Fruit fly (Drosophila melanogaster): ENCODE data around the gene CG5783.

Gene CG5783

DNA sequence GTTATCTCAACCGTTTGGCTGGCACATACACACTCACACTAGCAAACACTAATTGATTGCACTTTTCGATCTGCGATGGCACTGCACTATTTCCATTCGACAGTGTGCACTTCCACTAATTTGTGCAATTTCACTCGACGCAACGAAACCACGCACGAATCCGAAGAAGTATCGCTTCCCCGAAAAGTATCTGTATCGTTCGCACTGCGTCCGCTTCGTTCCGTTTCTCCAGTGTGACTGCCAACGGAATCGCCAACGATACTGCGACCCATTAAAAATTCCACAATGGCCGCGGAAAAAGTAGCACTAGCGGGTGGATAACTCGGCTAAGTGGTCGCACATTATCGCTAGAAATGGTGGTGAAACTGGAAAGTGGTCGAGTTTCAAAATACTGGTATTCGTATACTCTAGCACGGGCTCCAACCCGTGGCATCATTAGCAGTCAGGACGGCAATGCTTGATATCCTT is 3.6 kb upstream of the CG5783 start, which contains the start of gene Socs36E (continued):
- TF ChIP-seq ssp (GFP tag; IDR thresholded peaks at IDR 0.05), result peak; percentile 56; the same call in 1 of the 2 replicates
- no peak for TF ChIP-seq ems (GFP tag; optimal IDR thresholded peaks at IDR 0.05)
- peak; percentile 50 for TF ChIP-seq CG3163 (GFP tag; optimal IDR thresholded peaks at IDR 0.05)
- no peak for TF ChIP-seq ase (GFP tag; IDR thresholded peaks at IDR 0.05)
- peak; percentile 49 for TF ChIP-seq Bdp1 (GFP tag; optimal IDR thresholded peaks at IDR 0.05)
- TF ChIP-seq scrt (GFP tag; optimal IDR thresholded peaks at IDR 0.05), result no peak
- TF ChIP-seq CG12219 (GFP tag; optimal IDR thresholded peaks at IDR 0.05), result no peak
- TF ChIP-seq gro (GFP tag; optimal IDR thresholded peaks at IDR 0.05), result peak; percentile 56
- TF ChIP-seq amos (GFP tag; IDR thresholded peaks at IDR 0.05; ENCODE audit: partially characterized antibody), result peak; percentile 70
- peak; percentile 49 for TF ChIP-seq CHES-1-like (GFP tag; optimal IDR thresholded peaks at IDR 0.05)
- TF ChIP-seq sima (GFP tag; optimal IDR thresholded peaks at IDR 0.05), result no peak
- peak; percentile 91 for TF ChIP-seq trem (tag; optimal IDR thresholded peaks at IDR 0.05)
- no peak for TF ChIP-seq seq (GFP tag; IDR thresholded peaks at IDR 0.05)
- TF ChIP-seq CG34422 (GFP tag; IDR thresholded peaks at IDR 0.05), result peak; percentile 74; the same call in 2 of the 3 replicates
- TF ChIP-seq sens-2 (GFP tag; IDR thresholded peaks at IDR 0.05), result no peak; the same call in 1 of the 2 replicates
- TF ChIP-seq CG10147 (GFP tag; optimal IDR thresholded peaks at IDR 0.05), result peak; percentile 68
- TF ChIP-seq abd-A (tag; optimal IDR thresholded peaks at IDR 0.05), result peak; percentile 95
- TF ChIP-seq CG7987 (GFP tag; optimal IDR thresholded peaks at IDR 0.05), result peak; percentile 62
- TF ChIP-seq slou (GFP tag; optimal IDR thresholded peaks at IDR 0.05), result no peak
- peak; percentile 28 for TF ChIP-seq CG15269 (tag; optimal IDR thresholded peaks at IDR 0.05)
- TF ChIP-seq gce (GFP tag; IDR thresholded peaks at IDR 0.05), result peak; percentile 53; the same call in 1 of the 3 replicates
- no peak for TF ChIP-seq Hr39 (optimal IDR thresholded peaks at IDR 0.05)
- no peak for TF ChIP-seq NK7.1 (GFP tag; optimal IDR thresholded peaks at IDR 0.05)
- peak; percentile 49 for TF ChIP-seq CrebB (tag; optimal IDR thresholded peaks at IDR 0.05)
- TF ChIP-seq stwl (tag; optimal IDR thresholded peaks at IDR 0.05), result peak; percentile 84
- TF ChIP-seq hkb (optimal IDR thresholded peaks at IDR 0.05), result no peak
- peak; percentile 39; the same call in 1 of the 2 replicates for TF ChIP-seq hkb (GFP tag; IDR thresholded peaks at IDR 0.05)
- TF ChIP-seq sr (GFP tag; IDR thresholded peaks at IDR 0.05), result peak; percentile 39; the same call in 1 of the 3 replicates
- TF ChIP-seq tin (GFP tag; optimal IDR thresholded peaks at IDR 0.05), result peak; percentile 15
- peak; percentile 84 for TF ChIP-seq CG42726 (GFP tag; IDR thresholded peaks at IDR 0.05; ENCODE audit: partially characterized antibody)
- TF ChIP-seq Abd-B (GFP tag; optimal IDR thresholded peaks at IDR 0.05), result peak; percentile 91
- no peak for TF ChIP-seq bab2 (GFP tag; optimal IDR thresholded peaks at IDR 0.05)
- peak; percentile 73 for TF ChIP-seq nmo (GFP tag; optimal IDR thresholded peaks at IDR 0.05)
- peak; percentile 80 for TF ChIP-seq CG14710 (tag; optimal IDR thresholded peaks at IDR 0.05)
- peak; percentile 14 for TF ChIP-seq p53 (GFP tag; optimal IDR thresholded peaks at IDR 0.05)
- no peak for TF ChIP-seq CG1024 (GFP tag; IDR thresholded peaks at IDR 0.05)
- peak; percentile 77 for TF ChIP-seq Bgb (GFP tag; IDR thresholded peaks at IDR 0.05; ENCODE audit: partially characterized antibody)
- peak; percentile 7 for TF ChIP-seq mam (GFP tag; optimal IDR thresholded peaks at IDR 0.05)
- peak; percentile 95 for TF ChIP-seq Jarid2 (GFP tag; optimal IDR thresholded peaks at IDR 0.05)
- peak; percentile 31 for TF ChIP-seq CG7745 (tag; optimal IDR thresholded peaks at IDR 0.05)
- peak; percentile 68 for TF ChIP-seq E2f2 (GFP tag; IDR thresholded peaks at IDR 0.05)
- peak; percentile 27; the same call in 1 of the 2 replicates for TF ChIP-seq sna (GFP tag; IDR thresholded peaks at IDR 0.05; ENCODE audit: partially characterized antibody)
- TF ChIP-seq pita (GFP tag; optimal IDR thresholded peaks at IDR 0.05), result peak; percentile 100
- TF ChIP-seq Optix (GFP tag; IDR thresholded peaks at IDR 0.05), result peak; percentile 35; the same call in 1 of the 3 replicates
- no peak for TF ChIP-seq CG18011 (GFP tag; optimal IDR thresholded peaks at IDR 0.05)
- TF ChIP-seq zfh2 (GFP tag; optimal IDR thresholded peaks at IDR 0.05), result peak; percentile 55
- peak; percentile 55 for TF ChIP-seq her (GFP tag; optimal IDR thresholded peaks at IDR 0.05)
- no peak for TF ChIP-seq Poxn (GFP tag; IDR thresholded peaks at IDR 0.05)
- no peak for TF ChIP-seq ham (GFP tag; IDR thresholded peaks at IDR 0.05)
- peak; percentile 33 for TF ChIP-seq caup (GFP tag; optimal IDR thresholded peaks at IDR 0.05; ENCODE audit: severe bottlenecking)
- no peak for TF ChIP-seq Eip74EF (GFP tag; optimal IDR thresholded peaks at IDR 0.05)

All from whole organism, embryonic.